Fruit fly (Drosophila melanogaster): ENCODE measurements around the gene RpS10b.

The RpS10b gene

dm6 chrX:19565714-19566316, 32.0 kb upstream of the RpS10b start, which contains the start of the genes Grip84 and car (continued):
- TF ChIP-seq dsx (GFP tag; optimal IDR thresholded peaks at IDR 0.05; ENCODE audit: poor library complexity, severe bottlenecking) (no peak), svp (GFP tag) (no peak), CG11762 (GFP tag; optimal IDR thresholded peaks at IDR 0.05; ENCODE audit: insufficient read depth) (no peak), Hr38 (GFP tag; optimal IDR thresholded peaks at IDR 0.05) (no peak), CG16779 (tag; optimal IDR thresholded peaks at IDR 0.05) (no peak), achi (GFP tag; optimal IDR thresholded peaks at IDR 0.05) (peak; percentile 49), Eip78C (GFP tag) (peak; percentile 90), cyc (GFP tag; optimal IDR thresholded peaks at IDR 0.05) (peak; percentile 58), Gug (GFP tag; IDR thresholded peaks at IDR 0.05) (peak; percentile 63), fkh (GFP tag; optimal IDR thresholded peaks at IDR 0.05) (no peak), OdsH (GFP tag; optimal IDR thresholded peaks at IDR 0.05) (no peak), Smox (GFP tag; optimal IDR thresholded peaks at IDR 0.05) (no peak), fd85E (GFP tag; optimal IDR thresholded peaks at IDR 0.05) (no peak), vri (GFP tag; optimal IDR thresholded peaks at IDR 0.05) (no peak), CG9139 (GFP tag; optimal IDR thresholded peaks at IDR 0.05) (no peak), lz (GFP tag; optimal IDR thresholded peaks at IDR 0.05) (peak; percentile 49), acj6 (GFP tag; optimal IDR thresholded peaks at IDR 0.05) (no peak), esn (GFP tag; optimal IDR thresholded peaks at IDR 0.05) (peak; percentile 61), CG31627 (GFP tag; optimal IDR thresholded peaks at IDR 0.05) (peak; percentile 54), Sox102F (GFP tag; optimal IDR thresholded peaks at IDR 0.05) (no peak), Eip75B (GFP tag; optimal IDR thresholded peaks at IDR 0.05) (no peak), CG8319 (GFP tag; optimal IDR thresholded peaks at IDR 0.05) (no peak), net (GFP tag; optimal IDR thresholded peaks at IDR 0.05) (no peak), CG4318 (GFP tag; optimal IDR thresholded peaks at IDR 0.05) (no peak), Met (GFP tag; optimal IDR thresholded peaks at IDR 0.05) (no peak)

dm6 chrX:19573687-19574086, 24.1 kb upstream of the RpS10b start:
- no peak for TF ChIP-seq eg (GFP tag; IDR thresholded peaks at IDR 0.05)
- no peak for TF ChIP-seq CG8319 (GFP tag; optimal IDR thresholded peaks at IDR 0.05)
- no peak for TF ChIP-seq fkh (GFP tag; optimal IDR thresholded peaks at IDR 0.05)
- no peak for TF ChIP-seq CG3032 (tag; optimal IDR thresholded peaks at IDR 0.05)
- TF ChIP-seq CG6854 (GFP tag; optimal IDR thresholded peaks at IDR 0.05) = no peak
- TF ChIP-seq Lpt (GFP tag; optimal IDR thresholded peaks at IDR 0.05) = no peak
- TF ChIP-seq CG7368 (GFP tag; optimal IDR thresholded peaks at IDR 0.05) = no peak
- TF ChIP-seq Hr39 (GFP tag; optimal IDR thresholded peaks at IDR 0.05) = no peak
- no peak for TF ChIP-seq net (GFP tag; optimal IDR thresholded peaks at IDR 0.05)
- no peak for TF ChIP-seq esn (GFP tag; optimal IDR thresholded peaks at IDR 0.05)
- no peak for TF ChIP-seq Eip75B (GFP tag; optimal IDR thresholded peaks at IDR 0.05)
- no peak for TF ChIP-seq CG11294 (GFP tag; IDR thresholded peaks at IDR 0.05)
- no peak for TF ChIP-seq fd85E (GFP tag; optimal IDR thresholded peaks at IDR 0.05)

- TF ChIP-seq Ets21C (GFP tag; optimal IDR thresholded peaks at IDR 0.05) (no peak), Sox102F (GFP tag; optimal IDR thresholded peaks at IDR 0.05) (no peak), esn (GFP tag; optimal IDR thresholded peaks at IDR 0.05) (peak; percentile 10), CG6854 (GFP tag; optimal IDR thresholded peaks at IDR 0.05) (no peak), CG6163 (GFP tag; IDR thresholded peaks at IDR 0.05) (no peak), CG6276 (GFP tag; optimal IDR thresholded peaks at IDR 0.05) (no peak), cyc (GFP tag; optimal IDR thresholded peaks at IDR 0.05) (peak; percentile 14)
Measured at dm6 chrX:19577940-19578632, 19.7 kb upstream of the RpS10b start.
